Fruit fly (Drosophila melanogaster) whole organism, embryonic: Measurements from ENCODE around the gene Sec22.

Experiments used
- Aef1 ChIP-seq: fragments of 200-800 bp; sonication (Bioruptor generic); IDR thresholded peaks from 3 replicates; pipeline ENCODE4 v1.3.6; 2022; ENCODE audit warnings: missing biosample characterization, missing genetic modification characterization
- Antp ChIP-seq: fragments of 200-800 bp; sonication (Bioruptor generic); optimal IDR thresholded peaks from 3 replicates; lab custom pipeline; 2016; ENCODE audit warnings: missing biosample characterization, missing genetic modification characterization
- CG11247 ChIP-seq: fragments of 200-800 bp; sonication (Bioruptor generic); IDR thresholded peaks from 2 replicates; pipeline ENCODE4 v1.3.6; 2022; ENCODE audit warnings: missing biosample characterization, missing genetic modification characterization
- CG11504 ChIP-seq: fragments of 200-800 bp; sonication (Bioruptor generic); optimal IDR thresholded peaks from 3 replicates; lab custom pipeline; 2019; ENCODE audit warnings: missing biosample characterization, mild to moderate bottlenecking, missing genetic modification characterization, moderate library complexity
- CG11723 ChIP-seq: fragments of 200-800 bp; sonication (Bioruptor generic); optimal IDR thresholded peaks from 2 replicates; lab custom pipeline; 2017; ENCODE audit warnings: missing biosample characterization, mild to moderate bottlenecking, missing genetic modification characterization
- CG13296 ChIP-seq: fragments of 200-800 bp; sonication (Bioruptor generic); optimal IDR thresholded peaks from 3 replicates; lab custom pipeline; 2018; ENCODE audit warnings: missing biosample characterization, mild to moderate bottlenecking, missing genetic modification characterization
- CG13894 ChIP-seq: fragments of 200-800 bp; sonication (Bioruptor generic); optimal IDR thresholded peaks from 3 replicates; lab custom pipeline; 2018; ENCODE audit warnings: missing biosample characterization, mild to moderate bottlenecking, missing genetic modification characterization, moderate library complexity
- CG14710 ChIP-seq: fragments of 200-800 bp; sonication (Bioruptor generic); optimal IDR thresholded peaks from 3 replicates; lab custom pipeline; 2019; ENCODE audit warnings: missing biosample characterization, mild to moderate bottlenecking, missing genetic modification characterization, moderate library complexity
- CG14860 ChIP-seq: fragments of 200-800 bp; sonication (Bioruptor generic); IDR thresholded peaks from 3 replicates; pipeline ENCODE4 v1.3.6; 2022; ENCODE audit warnings: missing biosample characterization, missing genetic modification characterization; ENCODE audit not compliant: partially characterized antibody
- CG15479 ChIP-seq: fragments of 200-800 bp; sonication (Bioruptor generic); optimal IDR thresholded peaks from 3 replicates; lab custom pipeline; 2019; ENCODE audit warnings: missing biosample characterization, mild to moderate bottlenecking, missing genetic modification characterization, moderate library complexity
- CG16863 ChIP-seq: fragments of 200-800 bp; sonication (Bioruptor generic); optimal IDR thresholded peaks from 3 replicates; lab custom pipeline; 2016; ENCODE audit warnings: missing biosample characterization, missing genetic modification characterization
- CG17359 ChIP-seq: fragments of 200-800 bp; sonication (Bioruptor generic); optimal IDR thresholded peaks from 3 replicates; lab custom pipeline; 2018; ENCODE audit warnings: missing biosample characterization, mild to moderate bottlenecking, missing genetic modification characterization, moderate library complexity
- CG2116 ChIP-seq: fragments of 200-800 bp; sonication (Bioruptor generic); optimal IDR thresholded peaks from 3 replicates; lab custom pipeline; 2018; ENCODE audit warnings: missing biosample characterization, mild to moderate bottlenecking, missing genetic modification characterization
- CG2129 ChIP-seq: fragments of 200-800 bp; sonication (Bioruptor generic); IDR thresholded peaks from 2 replicates; pipeline ENCODE4 v1.3.6; 2022; ENCODE audit warnings: missing biosample characterization, missing genetic modification characterization; ENCODE audit not compliant: partially characterized antibody
- CG31224 ChIP-seq: fragments of 200-800 bp; sonication (Bioruptor generic); IDR thresholded peaks from 2 replicates; pipeline ENCODE4 v1.3.6; 2022; ENCODE audit warnings: missing biosample characterization, missing genetic modification characterization
- CG32772 ChIP-seq: fragments of 200-800 bp; sonication (Bioruptor generic); IDR thresholded peaks from 2 replicates; pipeline ENCODE4 v1.3.6; 2022; ENCODE audit warnings: missing biosample characterization, missing genetic modification characterization
- CG8924 ChIP-seq: fragments of 200-800 bp; optimal IDR thresholded peaks from 3 replicates; lab custom pipeline; 2019; ENCODE audit warnings: missing biosample characterization, mild to moderate bottlenecking, missing genetic modification characterization, moderate library complexity
- CG9876 ChIP-seq: fragments of 200-800 bp; sonication (Bioruptor generic); optimal IDR thresholded peaks from 2 replicates; lab custom pipeline; 2016; ENCODE audit warnings: missing biosample characterization, missing genetic modification characterization
- CrebB ChIP-seq: fragments of 200-800 bp; sonication (Bioruptor generic); optimal IDR thresholded peaks from 3 replicates; lab custom pipeline; 2018; ENCODE audit warnings: missing biosample characterization, mild to moderate bottlenecking, missing genetic modification characterization
- D ChIP-seq, 2 experiments: fragments of 200-800 bp in 1 of 2; fragments of >200 bp in 1 of 2; sonication (Bioruptor generic) in 1 of 2; optimal IDR thresholded peaks; 2 replicates in 1 of 2; 3 replicates in 1 of 2; lab custom pipeline; 2017; ENCODE audit warnings: mild to moderate bottlenecking in 1 of 2, missing biosample characterization in 1 of 2, missing genetic modification characterization in 1 of 2, missing genetic modification reagents in 1 of 2
- Dll ChIP-seq: fragments of 200-800 bp; sonication (Bioruptor generic); IDR thresholded peaks from 4 replicates; pipeline ENCODE4 v1.3.6; 2022; ENCODE audit warnings: missing biosample characterization, missing genetic modification characterization; ENCODE audit not compliant: partially characterized antibody
- Hmx ChIP-seq: fragments of 200-800 bp; sonication (Bioruptor generic); optimal IDR thresholded peaks from 2 replicates; lab custom pipeline; 2016; ENCODE audit warnings: missing biosample characterization, missing genetic modification characterization
- Jarid2 ChIP-seq: fragments of 200-800 bp; sonication (Bioruptor generic); optimal IDR thresholded peaks from 3 replicates; lab custom pipeline; 2017; ENCODE audit warnings: mild to moderate bottlenecking, missing biosample characterization, missing genetic modification reagents, missing genetic modification characterization
- NC2α ChIP-seq: fragments of 200-800 bp; sonication (Bioruptor generic); optimal IDR thresholded peaks from 2 replicates; lab custom pipeline; 2016; ENCODE audit warnings: missing biosample characterization, missing genetic modification characterization
- NK7.1 ChIP-seq: fragments of 200-800 bp; sonication (Bioruptor generic); optimal IDR thresholded peaks from 3 replicates; lab custom pipeline; 2016; ENCODE audit warnings: missing biosample characterization, missing genetic modification characterization
- Spps ChIP-seq: fragments of 200-800 bp; sonication (Bioruptor generic); optimal IDR thresholded peaks from 2 replicates; lab custom pipeline; 2018; ENCODE audit warnings: missing biosample characterization, mild to moderate bottlenecking, missing genetic modification characterization
- TFAM ChIP-seq: fragments of 200-800 bp; sonication (Bioruptor generic); optimal IDR thresholded peaks from 2 replicates; lab custom pipeline; 2017; ENCODE audit warnings: missing biosample characterization, missing genetic modification characterization, inconsistent platforms
- Vsx1 ChIP-seq: fragments of 200-800 bp; sonication (Bioruptor generic); optimal IDR thresholded peaks from 2 replicates; lab custom pipeline; 2017; ENCODE audit warnings: missing biosample characterization, mild to moderate bottlenecking, missing genetic modification characterization, missing genetic modification reagents
- ase ChIP-seq: fragments of 200-800 bp; sonication (Bioruptor generic); IDR thresholded peaks from 3 replicates; pipeline ENCODE4 v1.3.6; 2022; ENCODE audit warnings: missing biosample characterization, missing genetic modification characterization
- chinmo ChIP-seq: fragments of 200-800 bp; sonication (Bioruptor generic); IDR thresholded peaks from 4 replicates; pipeline ENCODE4 v1.3.6; 2022; ENCODE audit warnings: missing biosample characterization, missing genetic modification characterization; ENCODE audit not compliant: partially characterized antibody
- dan ChIP-seq: fragments of 200-800 bp; sonication (Bioruptor generic); IDR thresholded peaks from 2 replicates; pipeline ENCODE4 v1.3.6; 2022; ENCODE audit warnings: missing biosample characterization, missing genetic modification characterization
- ems ChIP-seq: fragments of 200-800 bp; sonication (Bioruptor generic); optimal IDR thresholded peaks from 3 replicates; lab custom pipeline; 2016; ENCODE audit warnings: missing biosample characterization, missing genetic modification characterization
- en ChIP-seq: fragments of 200-800 bp; sonication (Bioruptor generic); optimal IDR thresholded peaks from 2 replicates; lab custom pipeline; 2016; ENCODE audit warnings: missing biosample characterization, missing genetic modification characterization
- fru ChIP-seq: fragments of >200 bp; optimal IDR thresholded peaks from 2 replicates; lab custom pipeline; 2017
- fu2 ChIP-seq: fragments of 200-800 bp; sonication (Bioruptor generic); optimal IDR thresholded peaks from 2 replicates; lab custom pipeline; 2016; ENCODE audit warnings: missing biosample characterization, missing genetic modification characterization
- gcm2 ChIP-seq: fragments of 200-800 bp; sonication (Bioruptor generic); optimal IDR thresholded peaks from 2 replicates; lab custom pipeline; 2016; ENCODE audit warnings: missing biosample characterization, missing genetic modification characterization
- her ChIP-seq: fragments of 200-800 bp; sonication (Bioruptor generic); optimal IDR thresholded peaks from 2 replicates; lab custom pipeline; 2016; ENCODE audit warnings: missing biosample characterization, missing genetic modification characterization
- kah ChIP-seq: fragments of 200-800 bp; sonication (Bioruptor generic); optimal IDR thresholded peaks from 2 replicates; lab custom pipeline; 2018; ENCODE audit warnings: missing biosample characterization, mild to moderate bottlenecking, missing genetic modification characterization
- luna ChIP-seq: fragments of 200-800 bp; sonication (Bioruptor generic); optimal IDR thresholded peaks from 2 replicates; lab custom pipeline; 2016; ENCODE audit warnings: missing biosample characterization, missing genetic modification characterization
- nom ChIP-seq: fragments of 200-800 bp; sonication (Bioruptor generic); optimal IDR thresholded peaks from 2 replicates; lab custom pipeline; 2017; ENCODE audit warnings: missing biosample characterization, missing genetic modification characterization, mild to moderate bottlenecking, moderate library complexity, missing genetic modification reagents
- p53 ChIP-seq: fragments of 200-800 bp; sonication (Bioruptor generic); optimal IDR thresholded peaks from 2 replicates; lab custom pipeline; 2016; ENCODE audit warnings: missing biosample characterization, missing genetic modification characterization
- pros ChIP-seq: fragments of 200-800 bp; sonication (Bioruptor generic); optimal IDR thresholded peaks from 3 replicates; lab custom pipeline; 2019; ENCODE audit warnings: missing biosample characterization, mild to moderate bottlenecking, missing genetic modification characterization, moderate library complexity
- repo ChIP-seq: fragments of 200-800 bp; sonication (Bioruptor generic); optimal IDR thresholded peaks from 2 replicates; lab custom pipeline; 2016; ENCODE audit warnings: missing biosample characterization, missing genetic modification characterization
- sc ChIP-seq, 3 experiments: fragments of >200 bp in 2 of 3; fragments of 200-800 bp in 1 of 3; sonication (Bioruptor generic) in 1 of 3; optimal IDR thresholded peaks; 2 replicates in 2 of 3; 3 replicates in 1 of 3; lab custom pipeline; 2017; ENCODE audit warnings: mild to moderate bottlenecking in 1 of 3, missing biosample characterization in 1 of 3, missing genetic modification characterization in 1 of 3, missing genetic modification reagents in 1 of 3
- so ChIP-seq: fragments of 200-800 bp; sonication (Bioruptor generic); IDR thresholded peaks from 3 replicates; pipeline ENCODE4 v1.3.6; 2022; ENCODE audit warnings: missing biosample characterization, missing genetic modification characterization
- ssp ChIP-seq: fragments of 200-800 bp; sonication (Bioruptor generic); IDR thresholded peaks from 2 replicates; pipeline ENCODE4 v1.3.6; 2022; ENCODE audit warnings: missing biosample characterization, missing genetic modification characterization
- tap ChIP-seq: fragments of 200-800 bp; optimal IDR thresholded peaks from 3 replicates; lab custom pipeline; 2019; ENCODE audit warnings: missing biosample characterization, mild to moderate bottlenecking, missing genetic modification characterization, moderate library complexity
- ttk ChIP-seq: fragments of 200-800 bp; sonication (Bioruptor generic); IDR thresholded peaks from 2 replicates; pipeline ENCODE4 v2.1.2; 2022; ENCODE audit warnings: missing biosample characterization, missing genetic modification characterization
- vvl ChIP-seq: fragments of 200-800 bp; sonication (Bioruptor generic); IDR thresholded peaks from 2 replicates; pipeline ENCODE4 v1.3.6; 2022; ENCODE audit warnings: missing biosample characterization, missing genetic modification characterization

Gene Sec22

DNA sequence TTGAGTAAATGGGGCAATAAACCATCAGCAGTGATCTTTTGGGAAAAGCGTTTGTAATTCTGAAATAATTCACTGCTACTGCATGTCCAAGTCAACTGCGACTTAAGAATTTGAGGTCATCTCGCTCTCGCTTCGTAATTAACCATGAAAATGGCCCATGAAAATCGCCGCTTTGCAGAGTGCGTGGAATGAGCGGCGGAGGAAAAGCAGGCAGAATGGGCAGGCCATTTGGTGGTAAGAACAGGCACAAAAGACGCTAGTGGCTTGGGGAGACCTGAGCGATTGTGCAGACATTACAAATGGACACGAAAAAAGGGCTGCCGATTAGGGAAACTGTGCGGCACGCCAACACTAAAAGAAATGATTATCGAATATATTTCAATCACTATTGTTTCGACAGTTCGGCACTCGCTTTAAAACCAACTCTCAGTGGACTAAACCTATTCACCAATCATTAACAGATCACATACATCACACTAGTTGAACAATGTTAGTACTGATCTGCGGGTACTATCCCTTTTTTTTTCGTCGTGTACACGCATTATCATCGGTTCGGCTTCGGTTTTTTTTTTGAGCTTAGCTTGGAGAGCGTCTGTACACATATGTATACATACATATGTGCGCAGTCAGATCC, 34.3 kb upstream of the Sec22 start (continued):
- TF ChIP-seq CG11504 (tag; lab: Kevin White, UChicago): peak; percentile 55
- TF ChIP-seq CG2129 (GFP tag; lab: Robert Waterston, UW): no peak
- 0 out of 2 replicates have a peak, but pooled peaks have one; percentile 23 for TF ChIP-seq ttk
- no peak for TF ChIP-seq dan (GFP tag; lab: Robert Waterston, UW)
- peak; percentile 45 for TF ChIP-seq CG14710 (tag; lab: Kevin White, UChicago)
- TF ChIP-seq so (GFP tag; lab: Robert Waterston, UW): 0 out of 3 replicates have a peak, but pooled peaks have one; percentile 22
- TF ChIP-seq D (optimal IDR thresholded peaks at IDR 0.05; lab: Kevin White, UChicago): no peak
- peak; percentile 49 for TF ChIP-seq D (GFP tag; optimal IDR thresholded peaks at IDR 0.05; lab: Kevin White, UChicago)
- no peak for TF ChIP-seq gcm2 (GFP tag; lab: Kevin White, UChicago)
- no peak for TF ChIP-seq fu2 (GFP tag; lab: Kevin White, UChicago)
- no peak for TF ChIP-seq kah (GFP tag; lab: Kevin White, UChicago)
- TF ChIP-seq Aef1: no peak
- TF ChIP-seq nom (GFP tag; lab: Kevin White, UChicago): no peak
- TF ChIP-seq CG17359 (tag; lab: Kevin White, UChicago): peak; percentile 34
- TF ChIP-seq p53 (GFP tag; lab: Kevin White, UChicago): no peak
- no peak for TF ChIP-seq CG14860 (GFP tag; lab: Robert Waterston, UW)
- peak; percentile 19 for TF ChIP-seq en (GFP tag; lab: Kevin White, UChicago)
- TF ChIP-seq Hmx: no peak
- no peak for TF ChIP-seq CrebB
- 0 out of 2 replicates have a peak, but pooled peaks have one; percentile 22 for TF ChIP-seq vvl (GFP tag; lab: Robert Waterston, UW)
- TF ChIP-seq ssp (GFP tag; lab: Robert Waterston, UW): no peak
- TF ChIP-seq CG9876 (GFP tag; lab: Kevin White, UChicago): no peak
- no peak for TF ChIP-seq TFAM (GFP tag; lab: Kevin White, UChicago)
- no peak for TF ChIP-seq CG13296 (GFP tag; lab: Kevin White, UChicago)
- TF ChIP-seq CG13894 (tag; lab: Kevin White, UChicago): no peak
- no peak for TF ChIP-seq NC2α (GFP tag; lab: Kevin White, UChicago)
- TF ChIP-seq Vsx1 (GFP tag; lab: Kevin White, UChicago): no peak
- TF ChIP-seq Spps: peak; percentile 15
- no peak for TF ChIP-seq CG15479
- TF ChIP-seq luna (GFP tag; lab: Kevin White, UChicago): no peak
- TF ChIP-seq CG32772 (GFP tag; lab: Robert Waterston, UW): no peak
- no peak for TF ChIP-seq sc (optimal IDR thresholded peaks at IDR 0.05; lab: Kevin White, UChicago)
- TF ChIP-seq sc (GFP tag; optimal IDR thresholded peaks at IDR 0.05; lab: Kevin White, UChicago): no peak
- TF ChIP-seq her (GFP tag; lab: Kevin White, UChicago): no peak
- no peak for TF ChIP-seq fru (lab: Kevin White, UChicago)
- TF ChIP-seq CG16863 (GFP tag; lab: Kevin White, UChicago): peak; percentile 2
- TF ChIP-seq pros (GFP tag; lab: Kevin White, UChicago): no peak
- no peak for TF ChIP-seq tap (tag; lab: Kevin White, UChicago)
- TF ChIP-seq CG2116 (GFP tag; lab: Kevin White, UChicago): no peak
- TF ChIP-seq repo (GFP tag; lab: Kevin White, UChicago): no peak
- TF ChIP-seq ems (GFP tag; lab: Kevin White, UChicago): peak; percentile 28
- TF ChIP-seq CG31224 (GFP tag; lab: Robert Waterston, UW): no peak
- no peak for TF ChIP-seq chinmo (GFP tag; lab: Robert Waterston, UW)
- no peak for TF ChIP-seq CG8924 (tag; lab: Kevin White, UChicago)
- TF ChIP-seq Dll (GFP tag; lab: Robert Waterston, UW): no peak
- no peak for TF ChIP-seq ase
- TF ChIP-seq Antp (GFP tag; lab: Kevin White, UChicago): peak; percentile 30
- TF ChIP-seq CG11247 (GFP tag; lab: Robert Waterston, UW): no peak
- peak; percentile 18 for TF ChIP-seq Jarid2
- no peak for TF ChIP-seq CG11723
- TF ChIP-seq NK7.1 (GFP tag; lab: Kevin White, UChicago): no peak
